Worm (Caenorhabditis elegans): ENCODE results near the gene R01H2.7.

DNA sequence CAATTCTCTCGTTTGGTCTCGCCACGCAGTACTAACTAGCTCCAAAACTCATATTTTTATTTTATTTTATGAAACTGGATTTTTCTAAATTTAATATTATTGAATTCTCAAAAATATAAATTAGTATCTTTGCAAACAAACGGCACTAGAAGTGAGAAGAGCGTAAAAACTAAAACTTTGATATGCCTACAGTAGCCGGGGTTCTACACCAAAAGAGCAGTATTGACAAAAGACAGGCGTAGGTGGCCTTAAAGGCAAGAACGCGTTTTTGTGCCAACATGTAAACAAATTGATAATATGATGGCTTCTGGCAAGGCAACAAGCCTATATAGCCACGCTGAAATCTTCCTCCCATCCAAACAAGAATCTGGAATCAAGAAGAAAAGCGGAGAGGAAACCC, 17.0 kb upstream of the R01H2.7 start, which contains the start of gene R01H2.1:
- no peak for TF ChIP-seq mep-1 (tag; optimal IDR thresholded peaks at IDR 0.05)
- TF ChIP-seq nhr-28 (tag; optimal IDR thresholded peaks at IDR 0.05): no peak
- TF ChIP-seq elt-1 (tag; optimal IDR thresholded peaks at IDR 0.05; ENCODE audit: borderline replicate concordance, insufficient read depth): no peak
- no peak for TF ChIP-seq ceh-39 (tag; optimal IDR thresholded peaks at IDR 0.05)
- TF ChIP-seq nhr-237 (tag; optimal IDR thresholded peaks at IDR 0.05): no peak
- TF ChIP-seq unc-62 (GFP tag; optimal IDR thresholded peaks at IDR 0.05): no peak
- TF ChIP-seq mab-5 (tag; optimal IDR thresholded peaks at IDR 0.05): no peak
- TF ChIP-seq hlh-1 (tag; optimal IDR thresholded peaks at IDR 0.05): no peak
- no peak for TF ChIP-seq unc-39 (tag; optimal IDR thresholded peaks at IDR 0.05)
- TF ChIP-seq ces-1 (GFP tag; optimal IDR thresholded peaks at IDR 0.05): no peak
- no peak for TF ChIP-seq ztf-11 (tag; optimal IDR thresholded peaks at IDR 0.05)
- no peak for TF ChIP-seq M03D4.4 (tag; optimal IDR thresholded peaks at IDR 0.05)

Measured in whole organism, mixed stage, embryonic.